Worm (Caenorhabditis elegans) whole organism, L1 larva: ENCODE measurements around the gene F47B10.6.

ENCODE experiments used
- aha-1 ChIP-seq: fragments of 150-350 bp; optimal IDR thresholded peaks from 2 replicates; lab custom pipeline; 2014; ENCODE audit warnings: missing biosample characterization, missing genetic modification characterization
- aly-2 ChIP-seq: fragments of 150-350 bp; optimal IDR thresholded peaks from 2 replicates; lab custom pipeline; 2014; ENCODE audit warnings: missing biosample characterization, missing genetic modification characterization
- ama-1 ChIP-seq: fragments of 150-350 bp; optimal IDR thresholded peaks from 2 replicates; lab custom pipeline; 2014
- blmp-1 ChIP-seq: fragments of 150-350 bp; optimal IDR thresholded peaks from 2 replicates; lab custom pipeline; 2014; ENCODE audit warnings: missing biosample characterization, missing genetic modification characterization
- ceh-63 ChIP-seq: fragments of 200-800 bp; sonication (Bioruptor generic); optimal IDR thresholded peaks from 2 replicates; lab custom pipeline; 2018; ENCODE audit warnings: mild to moderate bottlenecking, missing genetic modification characterization, missing compliant biosample characterization
- ceh-82 ChIP-seq, 3 experiments: fragments of 150-350 bp in 1 of 3; sonication (generic microtip) in 2 of 3; optimal IDR thresholded peaks; 2 replicates each; lab custom pipeline; 2014 to 2017; ENCODE audit warnings: missing biosample characterization in 3 of 3, missing genetic modification characterization in 3 of 3
- ceh-88 ChIP-seq: fragments of 200-800 bp; sonication (Bioruptor generic); IDR thresholded peaks from 2 replicates; pipeline ENCODE4 v1.3.6; 2022; ENCODE audit warnings: missing genetic modification characterization, missing compliant biosample characterization
- ceh-90 ChIP-seq: sonication (generic microtip); optimal IDR thresholded peaks from 2 replicates; lab custom pipeline; 2016; ENCODE audit warnings: missing genetic modification characterization, missing compliant biosample characterization
- ces-1 ChIP-seq: fragments of 150-350 bp; optimal IDR thresholded peaks from 2 replicates; lab custom pipeline; 2014; ENCODE audit warnings: missing biosample characterization, missing genetic modification reagents, missing genetic modification characterization
- efl-1 ChIP-seq, 4 experiments: fragments of 150-350 bp; optimal IDR thresholded peaks in 3 of 4; peaks in 1 of 4; 1 replicate in 1 of 4; 2 replicates in 3 of 4; lab custom pipeline; 2014; ENCODE audit warnings: missing biosample characterization in 2 of 4, missing genetic modification characterization in 2 of 4, missing genetic modification reagents in 2 of 4
- efl-3 ChIP-seq: fragments of 200-800 bp; sonication (Bioruptor generic); optimal IDR thresholded peaks from 2 replicates; lab custom pipeline; 2018; ENCODE audit warnings: mild to moderate bottlenecking, missing genetic modification characterization, missing compliant biosample characterization
- egl-13 ChIP-seq: sonication (generic microtip); optimal IDR thresholded peaks from 2 replicates; lab custom pipeline; 2016; ENCODE audit warnings: missing genotype, missing genetic modification reagents, missing genetic modification characterization, missing compliant biosample characterization
- egl-27 ChIP-seq, 2 experiments: fragments of 150-350 bp in 1 of 2; sonication (generic microtip); optimal IDR thresholded peaks; 3 replicates each; lab custom pipeline; 2017 to 2018; ENCODE audit warnings: missing biosample characterization in 2 of 2, missing genetic modification characterization in 2 of 2, missing genetic modification reagents in 2 of 2
- elt-2 ChIP-seq: sonication (generic microtip); optimal IDR thresholded peaks from 2 replicates; lab custom pipeline; 2016; ENCODE audit warnings: missing genetic modification characterization, mild to moderate bottlenecking, inconsistent platforms, missing compliant biosample characterization, missing genetic modification reagents
- elt-3 ChIP-seq, 6 experiments: fragments of 150-350 bp in 1 of 6; sonication (generic microtip); optimal IDR thresholded peaks; 2 replicates each; lab custom pipeline; 2017 to 2018; ENCODE audit warnings: missing biosample characterization in 6 of 6, missing genetic modification characterization in 6 of 6, inconsistent platforms in 1 of 6
- ets-5 ChIP-seq: fragments of 200-800 bp; sonication (Bioruptor generic); IDR thresholded peaks from 2 replicates; pipeline ENCODE4 v1.3.6; 2022; ENCODE audit warnings: missing genetic modification characterization, missing compliant biosample characterization
- fkh-10 ChIP-seq: sonication (generic microtip); optimal IDR thresholded peaks from 2 replicates; lab custom pipeline; 2017; ENCODE audit warnings: missing biosample characterization, missing genetic modification reagents, missing genetic modification characterization
- fos-1 ChIP-seq: fragments of 150-350 bp; optimal IDR thresholded peaks from 2 replicates; lab custom pipeline; 2014; ENCODE audit warnings: missing biosample characterization, missing genetic modification characterization
- irx-1 ChIP-seq: sonication (generic microtip); optimal IDR thresholded peaks from 2 replicates; lab custom pipeline; 2016; ENCODE audit warnings: missing genetic modification characterization, missing compliant biosample characterization
- isw-1 ChIP-seq: fragments of 200-800 bp; sonication (Bioruptor generic); IDR thresholded peaks from 2 replicates; pipeline ENCODE4 v1.3.6; 2022; ENCODE audit warnings: missing genetic modification characterization, missing compliant biosample characterization
- lin-14 ChIP-seq: fragments of 200-800 bp; sonication (Bioruptor generic); optimal IDR thresholded peaks from 2 replicates; lab custom pipeline; 2018; ENCODE audit warnings: mild to moderate bottlenecking, missing genetic modification characterization, moderate library complexity, missing compliant biosample characterization
- lin-15B ChIP-seq: fragments of 150-350 bp; sonication (generic microtip); optimal IDR thresholded peaks from 3 replicates; lab custom pipeline; 2014; ENCODE audit warnings: missing biosample characterization, missing genetic modification characterization
- lin-35 ChIP-seq, 2 experiments: fragments of 150-350 bp; optimal IDR thresholded peaks; 2 replicates each; lab custom pipeline; 2014; ENCODE audit warnings: missing biosample characterization in 2 of 2, missing genetic modification characterization in 2 of 2, missing genetic modification reagents in 2 of 2
- mab-9 ChIP-seq: fragments of 200-800 bp; sonication (Bioruptor generic); IDR thresholded peaks from 2 replicates; pipeline ENCODE4 v1.3.6; 2022; ENCODE audit warnings: missing genetic modification reagents, missing genetic modification characterization, missing compliant biosample characterization
- mef-2 ChIP-seq: fragments of 150-350 bp; optimal IDR thresholded peaks from 2 replicates; lab custom pipeline; 2014; ENCODE audit warnings: missing biosample characterization, missing genetic modification characterization
- nhr-11 ChIP-seq: fragments of 150-350 bp; optimal IDR thresholded peaks from 2 replicates; lab custom pipeline; 2014; ENCODE audit warnings: missing biosample characterization, missing genetic modification characterization
- nhr-19 ChIP-seq: fragments of 200-800 bp; sonication (Bioruptor generic); conservative IDR thresholded peaks from 2 replicates; pipeline ENCODE4 v1.3.6; 2022; ENCODE audit warnings: missing genetic modification characterization, missing compliant biosample characterization
- nhr-20 ChIP-seq: sonication (generic microtip); optimal IDR thresholded peaks from 2 replicates; lab custom pipeline; 2016; ENCODE audit warnings: mild to moderate bottlenecking, missing genetic modification characterization, missing compliant biosample characterization
- nhr-71 ChIP-seq: sonication (generic microtip); optimal IDR thresholded peaks from 2 replicates; lab custom pipeline; 2016; ENCODE audit warnings: mild to moderate bottlenecking, missing genetic modification characterization, moderate library complexity, missing compliant biosample characterization
- nhr-77 ChIP-seq: fragments of 150-350 bp; optimal IDR thresholded peaks from 2 replicates; lab custom pipeline; 2014; ENCODE audit warnings: missing biosample characterization, missing genetic modification characterization
- nhr-90 ChIP-seq: sonication (generic microtip); optimal IDR thresholded peaks from 2 replicates; lab custom pipeline; 2016; ENCODE audit warnings: mild to moderate bottlenecking, missing genetic modification characterization, missing compliant biosample characterization; ENCODE audit not compliant: poor library complexity
- pax-3 ChIP-seq: fragments of 200-800 bp; sonication (Bioruptor generic); optimal IDR thresholded peaks from 2 replicates; lab custom pipeline; 2018; ENCODE audit warnings: mild to moderate bottlenecking, missing genetic modification characterization, moderate library complexity, missing compliant biosample characterization
- pqm-1 ChIP-seq: sonication (generic microtip); optimal IDR thresholded peaks from 3 replicates; lab custom pipeline; 2017; ENCODE audit warnings: missing biosample characterization, missing genetic modification characterization
- rnt-1 ChIP-seq: sonication (generic microtip); optimal IDR thresholded peaks from 2 replicates; lab custom pipeline; 2016; ENCODE audit warnings: mild to moderate bottlenecking, missing genetic modification characterization, moderate library complexity, missing compliant biosample characterization
- skn-1 ChIP-seq: fragments of 150-350 bp; optimal IDR thresholded peaks from 2 replicates; lab custom pipeline; 2014; ENCODE audit warnings: missing biosample characterization, missing genetic modification characterization
- snpc-4 ChIP-seq: fragments of 150-350 bp; optimal IDR thresholded peaks from 2 replicates; lab custom pipeline; 2014; ENCODE audit warnings: missing biosample characterization, missing genetic modification characterization
- snu-23 ChIP-seq: sonication (generic microtip); optimal IDR thresholded peaks from 2 replicates; lab custom pipeline; 2016; ENCODE audit warnings: missing genetic modification characterization, missing compliant biosample characterization
- swsn-7 ChIP-seq: sonication (generic microtip); optimal IDR thresholded peaks from 2 replicates; lab custom pipeline; 2016; ENCODE audit warnings: missing genetic modification characterization, missing compliant biosample characterization
- tbx-2 ChIP-seq: sonication (generic microtip); optimal IDR thresholded peaks from 2 replicates; lab custom pipeline; 2016; ENCODE audit warnings: missing genetic modification characterization, missing compliant biosample characterization
- tlp-1 ChIP-seq: fragments of 150-350 bp; optimal IDR thresholded peaks from 2 replicates; lab custom pipeline; 2014; ENCODE audit warnings: missing biosample characterization, missing genetic modification characterization
- unc-130 ChIP-seq: fragments of 150-350 bp; optimal IDR thresholded peaks from 2 replicates; lab custom pipeline; 2017; ENCODE audit warnings: missing biosample characterization, missing genetic modification characterization, inconsistent platforms
- unc-86 ChIP-seq: sonication (generic microtip); optimal IDR thresholded peaks from 2 replicates; lab custom pipeline; 2016; ENCODE audit warnings: missing genetic modification characterization, missing compliant biosample characterization
- unc-98 ChIP-seq: fragments of 200-800 bp; sonication (Bioruptor generic); IDR thresholded peaks from 2 replicates; pipeline ENCODE4 v1.3.6; 2022; ENCODE audit warnings: missing genetic modification characterization, missing compliant biosample characterization
- vab-15 ChIP-seq: sonication (generic microtip); optimal IDR thresholded peaks from 2 replicates; lab custom pipeline; 2017; ENCODE audit warnings: missing genotype, mild to moderate bottlenecking, missing genetic modification characterization, missing compliant biosample characterization
- xbp-1 ChIP-seq: sonication (generic microtip); optimal IDR thresholded peaks from 2 replicates; lab custom pipeline; 2016; ENCODE audit warnings: missing genetic modification characterization, missing compliant biosample characterization
- zag-1 ChIP-seq: fragments of 150-350 bp; optimal IDR thresholded peaks from 2 replicates; lab custom pipeline; 2014; ENCODE audit warnings: missing biosample characterization, missing genetic modification characterization

F47B10.6 gene

ce11 chrX:10888201-10888600 is at the start of gene F47B10.6:
F47B10.6 (plus strand) TSS chrX:10888501.
- TF ChIP-seq zag-1 = no peak
- TF ChIP-seq unc-86 = no peak
- no peak for TF ChIP-seq mab-9 (GFP tag; lab: Robert Waterston, UW)
- no peak for TF ChIP-seq snpc-4 (tag; lab: Kevin White, UChicago)
- TF ChIP-seq aly-2 = no peak
- TF ChIP-seq blmp-1 (tag; lab: Kevin White, UChicago) = no peak
- TF ChIP-seq irx-1 = no peak
- no peak for TF ChIP-seq unc-98 (GFP tag; lab: Robert Waterston, UW)
- TF ChIP-seq pqm-1 = no peak
- TF ChIP-seq nhr-77 = no peak
- no peak for TF ChIP-seq mef-2
- TF ChIP-seq ets-5 = no peak
- TF ChIP-seq nhr-90 (tag; lab: Kevin White, UChicago) = no peak
- no peak for TF ChIP-seq swsn-7
- no peak for TF ChIP-seq ceh-82 (tag; optimal IDR thresholded peaks at IDR 0.05; lab: Kevin White, UChicago)
- no peak for TF ChIP-seq elt-3 (tag; optimal IDR thresholded peaks at IDR 0.05; lab: Kevin White, UChicago)
- no peak for TF ChIP-seq fkh-10 (GFP tag; lab: Kevin White, UChicago)
- TF ChIP-seq tlp-1 = no peak
- TF ChIP-seq rnt-1 (tag; lab: Kevin White, UChicago) = no peak
- TF ChIP-seq, all 84 proteins: peak for 0

- TF ChIP-seq aly-2 (no peak), ama-1 (no peak), unc-86 (peak; percentile 42), pqm-1 (no peak), pax-3 (tag; lab: Kevin White, UChicago) (no peak), egl-27 (tag; optimal IDR thresholded peaks at IDR 0.05; lab: Kevin White, UChicago) (no peak)
Measured at ce11 chrX:10838550-10838949, 49.8 kb upstream of the F47B10.6 start, which contains the start of gene plc-1. plc-1 (minus strand) TSS chrX:10838650.

ce11 chrX:10844137-10844536 is 44.2 kb upstream of the F47B10.6 start:
- TF ChIP-seq elt-2 (tag; lab: Kevin White, UChicago) (peak; percentile 27), lin-35 (GFP tag; optimal IDR thresholded peaks at IDR 0.05; lab: Kevin White, UChicago) (no peak)

- TF ChIP-seq aly-2 (no peak), ceh-88 (GFP tag; lab: Robert Waterston, UW) (no peak), nhr-77 (no peak), ceh-63 (no peak), nhr-11 (tag; lab: Kevin White, UChicago) (no peak), efl-3 (GFP tag; lab: Kevin White, UChicago) (no peak), nhr-71 (tag; lab: Kevin White, UChicago) (no peak), nhr-19 (no peak), fos-1 (tag; lab: Kevin White, UChicago) (no peak), vab-15 (tag; lab: Kevin White, UChicago) (no peak), aha-1 (tag; lab: Kevin White, UChicago) (no peak), snu-23 (GFP tag; lab: Kevin White, UChicago) (no peak), isw-1 (GFP tag; lab: Robert Waterston, UW) (no peak)
- TF ChIP-seq, all 84 proteins: peak for 0
Measured at ce11 chrX:10844602-10845354, 43.5 kb upstream of the F47B10.6 start, which contains the start of gene C05A9.2. C05A9.2 (minus strand) TSS chrX:10844674.

- TF ChIP-seq zag-1 (no peak), nhr-77 (no peak), ceh-90 (tag; lab: Kevin White, UChicago) (no peak), lin-14 (GFP tag; lab: Kevin White, UChicago) (peak; percentile 8), unc-130 (tag; lab: Kevin White, UChicago) (no peak), tbx-2 (tag; lab: Kevin White, UChicago) (no peak), lin-35 (GFP tag; optimal IDR thresholded peaks at IDR 0.05; lab: Kevin White, UChicago) (peak in 1 of 2 experiments; percentile 34), efl-1 (optimal IDR thresholded peaks at IDR 0.05; lab: Kevin White, UChicago) (no peak), efl-1 (GFP tag; optimal IDR thresholded peaks at IDR 0.05 in 1 of 2; lab: Kevin White, UChicago) (no peak), egl-13 (tag; lab: Kevin White, UChicago) (no peak), xbp-1 (tag; lab: Kevin White, UChicago) (no peak), mab-9 (GFP tag; lab: Robert Waterston, UW) (no peak), lin-15B (tag; lab: Kevin White, UChicago) (no peak), skn-1 (no peak), nhr-71 (tag; lab: Kevin White, UChicago) (peak; percentile 12), nhr-20 (peak; percentile 54), ces-1 (no peak)
Measured at ce11 chrX:10846898-10847297, 41.4 kb upstream of the F47B10.6 start.
